Fruit fly (Drosophila melanogaster) Kc167 (cell line): ENCODE data around the gene CG9777.

Experiments used
- Myc ChIP-seq: fragments of >200 bp; optimal IDR thresholded peaks from 2 replicates; lab custom pipeline; 2017; ENCODE audit warnings: missing external identifiers
- Sin3A ChIP-seq: fragments of >200 bp; optimal IDR thresholded peaks from 2 replicates; lab custom pipeline; 2018; ENCODE audit warnings: missing external identifiers
- h ChIP-seq: fragments of >200 bp; optimal IDR thresholded peaks from 3 replicates; lab custom pipeline; 2018; ENCODE audit warnings: missing external identifiers
- insv ChIP-seq: fragments of >200 bp; optimal IDR thresholded peaks from 3 replicates; lab custom pipeline; 2018; ENCODE audit warnings: missing external identifiers
- psq ChIP-seq: fragments of >200 bp; optimal IDR thresholded peaks from 2 replicates; lab custom pipeline; 2017; ENCODE audit warnings: missing external identifiers
- ttk ChIP-seq: sonication (Bioruptor generic); optimal IDR thresholded peaks from 2 replicates; lab custom pipeline; 2017; ENCODE audit warnings: missing external identifiers

The CG9777 gene

DNA sequence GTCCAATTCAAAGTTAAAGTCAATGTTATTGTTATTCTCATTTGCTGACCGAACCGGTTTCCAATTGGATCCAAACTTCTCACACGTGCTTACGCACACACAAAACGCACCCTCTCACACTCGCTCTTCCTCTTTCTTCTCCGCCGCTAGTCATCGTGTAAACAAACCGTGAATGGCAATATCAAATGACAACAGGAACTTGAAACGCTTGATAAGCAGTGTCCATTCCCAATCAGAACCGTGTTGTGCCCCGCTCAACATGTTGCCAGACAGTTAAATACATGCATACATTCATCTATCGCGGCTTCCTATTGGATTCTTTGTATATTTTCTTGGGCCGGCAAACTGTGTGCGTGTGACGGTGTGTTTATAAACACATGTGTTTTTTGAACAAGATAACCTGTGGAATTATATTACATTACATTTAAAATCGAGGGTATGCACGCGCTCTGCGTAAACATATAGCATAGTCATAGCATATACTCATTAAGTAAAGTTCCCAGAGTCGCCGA, 23.7 kb upstream of the CG9777 start:
- TF ChIP-seq Myc: no peak
- no peak for TF ChIP-seq Sin3A (lab: Kevin White, UChicago)
- no peak for TF ChIP-seq h (lab: Kevin White, UChicago)
- no peak for TF ChIP-seq insv (lab: Kevin White, UChicago)
- no peak for TF ChIP-seq psq
- no peak for TF ChIP-seq ttk

DNA sequence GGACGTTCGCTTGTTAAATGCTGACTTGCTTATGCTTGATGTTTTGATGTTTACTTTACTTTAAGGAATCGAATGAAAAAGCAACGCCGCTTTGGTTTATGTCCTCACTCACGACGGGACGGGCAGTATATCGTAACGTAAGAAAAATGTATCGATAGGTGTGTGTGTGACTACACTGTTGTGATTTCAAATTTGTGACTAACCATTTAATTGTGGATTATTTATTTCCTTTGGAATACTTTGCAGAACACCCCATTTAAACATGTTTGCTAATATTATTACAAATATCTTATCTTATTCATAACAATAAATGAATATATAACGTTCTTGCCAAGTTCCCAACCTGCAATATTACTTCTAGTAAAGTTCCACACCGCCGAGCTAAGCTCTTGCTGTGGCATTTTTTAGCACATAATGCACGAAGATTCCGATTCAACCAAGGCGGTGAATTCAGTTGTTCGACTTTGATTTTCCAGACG, 22.9 kb upstream of the CG9777 start, which contains the start of the genes Nemp and r:
Gene Nemp, minus strand, starts transcription at position 85 of the 479 bp plus-strand sequence.
Gene r, plus strand, starts transcription at position 429 of the 479 bp plus-strand sequence.
- TF ChIP-seq insv (lab: Kevin White, UChicago) (no peak), h (lab: Kevin White, UChicago) (no peak), Myc (no peak), ttk (no peak), Sin3A (lab: Kevin White, UChicago) (no peak)

DNA sequence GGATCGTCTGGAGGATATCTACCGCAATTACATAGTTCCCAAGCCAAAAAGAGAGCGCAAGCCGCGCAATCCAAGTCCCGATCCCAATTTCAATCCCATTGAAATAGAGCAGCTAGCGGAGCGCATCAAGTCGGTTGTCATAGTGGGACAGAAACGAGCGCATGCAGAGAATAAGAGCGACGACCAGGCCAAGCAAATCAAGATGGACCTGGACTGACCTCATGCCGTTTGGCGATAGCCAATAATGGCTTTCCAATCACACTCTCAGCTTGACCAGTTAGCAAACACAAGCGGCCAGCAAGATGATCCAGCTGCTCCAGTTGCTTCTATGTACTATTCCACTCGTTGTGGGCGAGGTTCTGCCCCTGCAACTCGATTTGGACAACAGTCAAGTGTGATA, 19.6 kb upstream of the CG9777 start:
- TF ChIP-seq Sin3A (lab: Kevin White, UChicago): no peak
- no peak for TF ChIP-seq Myc
- TF ChIP-seq insv (lab: Kevin White, UChicago): no peak
- TF ChIP-seq psq: no peak
- no peak for TF ChIP-seq h (lab: Kevin White, UChicago)
- no peak for TF ChIP-seq ttk

DNA sequence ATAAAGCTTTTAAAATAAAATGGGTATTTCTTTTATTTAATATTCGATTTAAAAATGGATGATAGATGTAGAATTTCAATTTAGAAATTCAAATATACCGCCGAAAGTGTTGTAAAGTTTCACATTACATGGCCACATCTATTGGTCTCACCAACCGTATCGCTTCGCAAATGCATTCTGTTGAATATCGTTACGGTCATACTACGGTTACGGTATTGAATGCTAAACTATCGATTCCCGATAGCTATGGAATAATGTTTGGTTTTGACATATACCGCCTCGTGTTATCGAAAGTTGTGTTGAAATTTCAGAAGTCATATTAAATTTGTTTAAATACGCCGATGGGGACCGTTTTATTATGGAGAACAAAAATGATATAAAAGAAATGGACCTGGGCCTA, 19.1 kb upstream of the CG9777 start, which contains the start of the genes CG32573 and CG42512:
Gene CG32573, plus strand, starts transcription at position 279 of the 400 bp plus-strand sequence.
Gene CG42512, plus strand, starts transcription at position 279 of the 400 bp plus-strand sequence.
- no peak for TF ChIP-seq insv (lab: Kevin White, UChicago)
- TF ChIP-seq psq: no peak
- TF ChIP-seq ttk: no peak
- TF ChIP-seq h (lab: Kevin White, UChicago): no peak
- TF ChIP-seq Sin3A (lab: Kevin White, UChicago): no peak
- no peak for TF ChIP-seq Myc

DNA sequence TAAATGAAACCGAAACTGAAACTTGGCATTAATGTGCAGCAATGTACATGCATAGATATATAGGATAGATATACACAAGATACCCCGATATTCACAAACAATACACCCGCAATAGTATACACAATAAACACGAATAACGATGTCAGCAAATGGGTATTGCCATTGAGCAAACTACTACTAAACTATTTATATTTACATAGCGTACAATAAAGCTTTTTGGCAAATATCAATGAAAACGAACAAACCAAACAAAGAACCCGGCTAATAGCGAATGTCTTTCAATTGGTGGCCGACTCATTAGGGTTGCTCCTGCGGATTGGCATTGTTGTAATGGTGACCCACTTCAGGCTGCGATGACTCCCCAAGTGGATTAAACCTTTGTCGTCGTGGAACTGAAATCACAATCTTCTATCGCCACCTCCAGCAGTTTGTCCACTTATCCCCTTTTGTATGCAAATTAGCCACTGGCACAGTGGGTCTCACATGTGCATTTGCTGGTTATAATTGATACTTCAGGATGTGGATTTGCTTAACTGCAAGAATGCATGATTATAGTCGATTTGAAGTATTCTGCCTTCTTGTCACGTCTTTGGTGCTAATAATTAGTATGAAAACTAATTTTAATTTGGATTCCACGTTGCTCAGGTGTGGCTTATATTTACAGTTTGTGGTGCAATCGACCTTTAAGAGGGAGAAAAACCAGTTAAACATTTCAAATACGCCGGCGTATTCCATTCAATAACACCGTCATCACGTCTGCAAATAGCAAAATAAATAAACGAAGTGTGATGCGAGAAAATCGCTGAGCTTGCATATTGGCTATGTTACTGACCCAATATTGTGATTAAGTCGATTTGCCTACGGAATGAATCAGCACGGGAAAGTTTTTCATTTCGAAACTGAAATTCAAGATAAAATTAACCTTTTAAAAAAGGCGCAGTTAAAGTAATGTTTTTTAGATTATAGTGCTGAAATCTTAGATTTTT, 18.3 kb upstream of the CG9777 start:
- TF ChIP-seq psq: no peak
- TF ChIP-seq h (lab: Kevin White, UChicago): no peak
- no peak for TF ChIP-seq ttk
- no peak for TF ChIP-seq Sin3A (lab: Kevin White, UChicago)
- TF ChIP-seq Myc: no peak
- no peak for TF ChIP-seq insv (lab: Kevin White, UChicago)

DNA sequence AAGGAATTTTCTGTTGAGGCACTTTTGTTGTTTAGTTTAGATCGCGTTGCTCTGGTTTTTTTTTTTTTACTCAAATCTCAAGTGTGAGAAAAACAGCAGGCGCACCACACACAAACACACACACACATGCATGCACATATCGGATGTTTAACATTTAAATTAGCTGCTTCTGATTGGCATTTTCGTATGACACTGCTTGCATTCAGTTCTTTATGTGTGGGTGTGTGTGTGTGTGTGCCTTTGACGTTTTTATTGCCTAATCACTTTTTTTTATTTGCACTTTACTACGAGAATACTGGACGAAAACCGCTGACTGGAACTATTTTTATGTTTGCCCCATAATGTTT, 16.4 kb upstream of the CG9777 start:
- TF ChIP-seq insv (lab: Kevin White, UChicago): no peak
- TF ChIP-seq ttk: no peak
- TF ChIP-seq Myc: no peak
- TF ChIP-seq h (lab: Kevin White, UChicago): no peak
- TF ChIP-seq psq: no peak
- no peak for TF ChIP-seq Sin3A (lab: Kevin White, UChicago)

DNA sequence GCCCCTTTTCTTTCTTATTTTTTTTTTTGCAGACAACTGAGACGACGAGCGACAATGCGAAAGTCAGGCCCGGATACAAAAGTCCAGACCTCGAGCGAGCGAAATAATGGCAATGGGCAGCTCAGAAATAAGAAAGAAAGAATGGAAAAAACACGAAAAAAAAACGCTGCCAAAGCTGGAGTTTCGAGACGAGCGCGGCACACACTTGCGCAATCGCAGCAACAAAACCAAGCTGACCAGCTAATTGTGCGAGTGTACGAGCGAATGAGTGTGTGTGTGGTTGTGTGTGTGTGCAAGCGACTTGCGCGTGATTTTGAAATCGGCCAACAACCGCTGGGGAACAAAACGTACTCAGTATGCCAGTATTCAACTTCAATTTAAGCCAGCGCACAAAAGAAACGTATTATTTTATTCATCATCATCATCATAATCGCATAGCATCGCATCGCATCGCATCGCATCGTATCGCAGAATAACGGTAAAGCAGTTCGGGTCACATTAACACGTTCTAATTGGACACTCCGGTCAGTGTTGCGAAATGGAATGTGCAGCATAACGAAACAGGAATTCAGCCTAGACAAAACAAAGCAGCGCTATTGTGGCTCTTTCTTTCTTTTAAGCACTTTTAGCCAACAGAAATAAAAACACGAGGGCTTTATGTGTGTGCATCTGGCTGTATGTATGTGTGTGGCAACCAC, 15.9 kb upstream of the CG9777 start:
- TF ChIP-seq h (lab: Kevin White, UChicago) (no peak), psq (no peak), insv (lab: Kevin White, UChicago) (no peak), Sin3A (lab: Kevin White, UChicago) (no peak), Myc (no peak), ttk (no peak)

DNA sequence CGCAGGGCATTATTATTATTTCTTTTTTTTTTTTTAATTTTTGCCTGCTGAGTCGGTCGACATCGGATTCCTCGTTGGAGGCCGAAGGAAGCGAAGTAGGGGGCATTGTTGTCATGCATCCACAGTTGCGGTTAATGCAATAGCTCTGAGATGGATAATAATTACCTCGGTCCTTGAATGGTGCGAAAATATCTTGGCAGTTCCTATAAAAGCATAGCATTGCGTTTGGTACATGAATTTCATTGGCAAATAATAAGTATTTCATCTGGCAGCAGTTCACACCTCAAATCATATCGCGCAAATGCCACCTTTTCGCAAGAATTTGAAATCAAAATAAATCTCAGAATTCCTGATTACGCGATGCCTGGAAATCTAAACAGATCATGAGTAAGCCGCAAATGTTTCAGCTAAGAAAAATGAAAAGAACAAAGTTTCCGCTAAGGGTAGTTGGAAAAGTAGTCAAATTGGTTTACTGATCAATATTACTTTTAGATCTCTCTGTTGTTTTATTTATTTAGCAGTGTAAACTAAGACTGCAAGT, 15.1 kb upstream of the CG9777 start:
- TF ChIP-seq psq: no peak
- TF ChIP-seq insv (lab: Kevin White, UChicago): no peak
- no peak for TF ChIP-seq Myc
- no peak for TF ChIP-seq Sin3A (lab: Kevin White, UChicago)
- TF ChIP-seq h (lab: Kevin White, UChicago): no peak
- no peak for TF ChIP-seq ttk

DNA sequence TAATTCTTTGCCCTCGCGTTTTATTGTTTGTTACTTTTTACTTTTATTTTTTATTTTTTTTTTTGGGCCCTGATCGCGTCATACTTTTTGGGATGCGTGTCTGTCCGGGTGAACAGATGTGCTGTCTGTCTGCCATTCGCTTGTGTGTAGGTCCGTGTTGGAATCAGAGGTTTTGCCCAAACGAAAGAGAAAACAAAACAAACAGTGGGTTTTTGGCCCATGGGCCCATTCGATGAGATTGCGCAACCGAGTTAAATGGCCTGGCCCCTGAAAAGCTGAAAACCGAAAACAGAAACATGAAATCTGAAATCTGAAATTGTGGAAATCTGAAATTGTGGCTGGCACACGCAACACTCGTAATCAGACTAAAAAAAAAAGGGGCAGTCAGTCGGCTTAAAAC, 13.4 kb upstream of the CG9777 start:
- TF ChIP-seq Sin3A (lab: Kevin White, UChicago): no peak
- no peak for TF ChIP-seq Myc
- TF ChIP-seq psq: no peak
- TF ChIP-seq ttk: no peak

DNA sequence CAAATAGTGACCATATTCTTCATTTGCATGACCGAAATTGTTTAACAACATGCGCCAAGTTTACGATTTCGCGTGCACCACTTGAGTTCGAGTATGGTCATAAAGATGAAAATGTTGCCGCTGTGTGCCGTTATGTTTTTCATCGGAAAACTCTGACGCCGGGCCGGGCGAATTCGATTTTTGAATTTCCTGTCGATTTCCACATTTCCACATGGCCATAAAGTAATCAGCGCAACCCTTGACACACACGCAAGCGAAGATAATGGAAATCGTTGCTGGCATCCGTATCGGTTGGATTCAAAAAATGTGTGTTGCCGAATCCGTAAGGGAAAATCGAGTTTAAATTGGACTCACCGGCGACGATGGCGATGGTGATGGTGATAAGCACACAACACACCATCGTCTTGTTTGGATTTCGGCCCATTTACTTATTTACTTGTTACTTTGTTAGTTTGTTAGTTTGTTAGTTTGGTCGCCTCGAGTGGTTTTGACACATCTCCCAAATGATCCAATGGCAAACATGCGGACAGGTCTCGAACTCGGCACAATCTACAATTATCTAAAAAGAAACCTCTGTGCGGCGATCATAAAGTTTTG, 12.6 kb upstream of the CG9777 start:
- TF ChIP-seq Myc (no peak), psq (no peak), insv (lab: Kevin White, UChicago) (no peak), Sin3A (lab: Kevin White, UChicago) (no peak), h (lab: Kevin White, UChicago) (no peak), ttk (no peak)

DNA sequence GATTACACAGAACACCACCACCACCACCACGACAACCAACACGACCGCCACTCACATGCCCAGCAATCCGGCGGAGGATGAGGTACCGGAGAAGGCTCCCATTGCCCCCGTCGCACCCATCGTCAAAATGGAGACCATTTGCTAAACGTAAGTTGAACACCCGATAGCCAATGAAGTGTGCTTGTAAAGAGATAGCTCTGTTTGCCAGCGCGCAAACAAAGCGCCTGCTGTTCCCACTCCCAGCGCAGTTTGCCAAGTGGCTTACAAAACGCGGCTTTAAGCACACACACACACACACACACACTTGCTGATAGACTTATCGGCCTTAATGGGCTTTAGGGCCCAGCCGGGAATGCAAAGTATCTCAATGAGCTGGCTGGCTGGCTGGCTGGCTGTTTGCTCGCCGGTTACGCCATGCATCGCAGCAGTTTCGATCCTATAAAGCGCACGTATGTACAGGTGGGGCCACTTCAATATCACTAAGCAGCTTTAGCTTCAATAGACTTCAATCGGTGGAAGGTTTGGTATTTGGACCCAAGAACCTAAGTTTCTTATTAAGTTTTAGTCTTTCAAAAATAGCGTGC, 11.4 kb upstream of the CG9777 start:
- TF ChIP-seq Myc (no peak), ttk (no peak), Sin3A (lab: Kevin White, UChicago) (no peak), h (lab: Kevin White, UChicago) (no peak), psq (no peak), insv (lab: Kevin White, UChicago) (no peak)
